Worm (Caenorhabditis elegans): ENCODE measurements around the gene F53C11.4.
A peak's percentile ranks its signal among the peaks of the same experiment; 100 is the strongest.

DNA sequence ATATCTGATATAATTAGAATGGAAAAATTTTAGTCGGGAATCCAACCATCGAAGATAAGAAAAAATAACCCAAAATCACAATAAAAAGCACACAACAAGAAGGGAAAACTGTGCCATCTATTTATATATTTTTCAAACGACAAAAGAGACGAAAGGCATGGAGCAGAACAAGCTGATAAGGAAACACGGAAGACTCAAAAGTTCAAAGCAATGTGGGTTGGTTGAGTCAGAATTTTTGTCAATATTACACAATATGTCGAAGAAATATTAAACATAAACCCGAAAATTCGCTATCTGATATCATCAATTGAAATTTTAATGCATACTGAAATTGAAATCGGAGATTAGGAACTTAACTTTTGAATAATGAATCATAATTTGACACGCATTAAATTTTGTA, 42.3 kb downstream of the F53C11.4 start, which contains the start of gene F35E12.9:
- TF ChIP-seq rnt-1 (tag; optimal IDR thresholded peaks at IDR 0.05) = no peak
- TF ChIP-seq ama-1 (optimal IDR thresholded peaks at IDR 0.05) = no peak
- no peak for TF ChIP-seq T23F11.4 (GFP tag; optimal IDR thresholded peaks at IDR 0.05)
- TF ChIP-seq fkh-6 (tag; optimal IDR thresholded peaks at IDR 0.05) = no peak
- TF ChIP-seq tbx-2 (tag; optimal IDR thresholded peaks at IDR 0.05) = no peak
- TF ChIP-seq fkh-10 (GFP tag; optimal IDR thresholded peaks at IDR 0.05) = no peak
- TF ChIP-seq pag-3 (tag; optimal IDR thresholded peaks at IDR 0.05; ENCODE audit: borderline replicate concordance) = no peak
- TF ChIP-seq madf-2 (tag; optimal IDR thresholded peaks at IDR 0.05) = no peak
- peak; percentile 29 for TF ChIP-seq elt-2 (tag; optimal IDR thresholded peaks at IDR 0.05)
- TF ChIP-seq ahr-1 (tag; optimal IDR thresholded peaks at IDR 0.05) = no peak
- no peak for TF ChIP-seq ets-4 (tag; optimal IDR thresholded peaks at IDR 0.05)

Data from whole organism, late embryonic.